Fruit fly (Drosophila melanogaster): Measurements from ENCODE around the gene Hsp70Aa.
A peak's percentile ranks its signal among the peaks of the same experiment; 100 is the strongest.

DNA sequence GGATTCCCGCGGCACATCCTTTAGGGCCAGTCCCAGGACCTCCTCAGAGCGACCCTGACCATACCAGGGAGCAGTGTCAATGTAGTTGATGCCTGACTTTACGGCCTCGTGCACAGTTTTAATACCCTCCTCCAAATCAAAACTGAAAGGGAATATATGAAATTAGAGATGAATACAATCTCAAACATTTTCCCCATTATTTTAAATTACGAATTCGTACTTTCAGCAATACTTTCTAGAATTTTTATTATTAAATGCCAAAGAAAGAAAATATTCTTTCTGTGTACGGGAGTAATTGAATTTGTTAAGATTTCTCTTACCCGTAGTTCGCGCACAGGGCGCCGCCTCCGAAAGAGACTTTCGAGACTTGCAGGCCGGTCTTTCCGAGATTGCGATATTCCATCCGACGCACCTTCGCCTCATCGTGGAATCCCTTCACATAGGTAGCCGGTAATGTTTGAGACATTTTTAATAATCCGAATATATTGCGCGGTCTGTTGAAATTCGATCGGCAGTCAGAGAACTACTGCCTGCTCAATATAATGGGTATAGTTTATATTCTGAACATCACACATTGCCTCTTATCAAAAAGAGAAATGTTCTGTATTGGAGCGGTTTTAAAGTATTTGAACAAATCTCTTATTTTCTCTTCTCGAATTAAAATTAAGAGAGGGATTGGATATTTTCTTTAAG lies 23.7 kb upstream of the Hsp70Aa start, which contains the start of gene CG18547:
- TF ChIP-seq Pif1A (GFP tag; optimal IDR thresholded peaks at IDR 0.05), result peak; percentile 22
- TF ChIP-seq Snoo (tag; optimal IDR thresholded peaks at IDR 0.05), result peak; percentile 31
- peak; percentile 62 for TF ChIP-seq CG8159 (tag; optimal IDR thresholded peaks at IDR 0.05)
- TF ChIP-seq D1 (tag; optimal IDR thresholded peaks at IDR 0.05), result no peak

All from whole organism, pupa.